Fruit fly (Drosophila melanogaster) whole organism, pupa: ENCODE data around the gene CG4338.

Source experiments
- CG10348 ChIP-seq: fragments of 200-800 bp; sonication (Bioruptor generic); IDR thresholded peaks from 2 replicates; pipeline ENCODE4 v1.3.6; 2022; ENCODE audit warnings: missing biosample characterization, missing genetic modification characterization
- CG12605 ChIP-seq: fragments of 200-800 bp; sonication (Bioruptor generic); IDR thresholded peaks from 2 replicates; pipeline ENCODE4 v1.3.6; 2022; ENCODE audit warnings: missing biosample characterization, missing genetic modification characterization
- CG13204 ChIP-seq: fragments of 200-800 bp; sonication (Bioruptor generic); optimal IDR thresholded peaks from 2 replicates; lab custom pipeline; 2018; ENCODE audit warnings: missing biosample characterization, mild to moderate bottlenecking, missing genetic modification characterization, moderate library complexity
- CG14655 ChIP-seq: fragments of 200-800 bp; sonication (Bioruptor generic); optimal IDR thresholded peaks from 3 replicates; lab custom pipeline; 2017; ENCODE audit warnings: mild to moderate bottlenecking, missing biosample characterization, missing genetic modification reagents, missing genetic modification characterization
- CG15710 ChIP-seq: fragments of 200-800 bp; sonication (Bioruptor generic); optimal IDR thresholded peaks from 2 replicates; lab custom pipeline; 2018; ENCODE audit warnings: missing biosample characterization, mild to moderate bottlenecking, missing genetic modification characterization, moderate library complexity
- CG17806 ChIP-seq: fragments of 200-800 bp; sonication (Bioruptor generic); optimal IDR thresholded peaks from 2 replicates; lab custom pipeline; 2018; ENCODE audit warnings: missing biosample characterization, mild to moderate bottlenecking, missing genetic modification characterization, moderate library complexity
- CG32121 ChIP-seq: fragments of 200-800 bp; sonication (Bioruptor generic); IDR thresholded peaks from 2 replicates; pipeline ENCODE4 v1.3.6; 2022; ENCODE audit warnings: missing biosample characterization, missing genetic modification characterization
- CG34367 ChIP-seq: fragments of 200-800 bp; sonication (Bioruptor generic); optimal IDR thresholded peaks from 2 replicates; lab custom pipeline; 2018; ENCODE audit warnings: missing biosample characterization, mild to moderate bottlenecking, missing genetic modification characterization
- CG4496 ChIP-seq: fragments of 200-800 bp; sonication (Bioruptor generic); IDR thresholded peaks from 3 replicates; pipeline ENCODE4 v1.3.6; 2022; ENCODE audit warnings: missing biosample characterization, missing genetic modification characterization
- CG8159 ChIP-seq: fragments of 200-800 bp; sonication (Bioruptor generic); optimal IDR thresholded peaks from 3 replicates; lab custom pipeline; 2018; ENCODE audit warnings: missing biosample characterization, mild to moderate bottlenecking, missing genetic modification characterization, moderate library complexity
- CG8301 ChIP-seq: fragments of 200-800 bp; sonication (Bioruptor generic); optimal IDR thresholded peaks from 2 replicates; lab custom pipeline; 2018; ENCODE audit warnings: missing biosample characterization, mild to moderate bottlenecking, missing genetic modification characterization
- CG9948 ChIP-seq: fragments of 200-800 bp; sonication (Bioruptor generic); optimal IDR thresholded peaks from 2 replicates; lab custom pipeline; 2018; ENCODE audit warnings: missing biosample characterization, mild to moderate bottlenecking, missing genetic modification characterization, moderate library complexity
- D1 ChIP-seq: fragments of 200-800 bp; sonication (Bioruptor generic); optimal IDR thresholded peaks from 2 replicates; lab custom pipeline; 2018; ENCODE audit warnings: missing biosample characterization, mild to moderate bottlenecking, missing genetic modification characterization, moderate library complexity
- EcR ChIP-seq: fragments of 200-800 bp; sonication (Bioruptor generic); optimal IDR thresholded peaks from 3 replicates; lab custom pipeline; 2019; ENCODE audit warnings: missing biosample characterization, missing genetic modification characterization, mild to moderate bottlenecking, moderate library complexity, missing genetic modification reagents
- Ets98B ChIP-seq: fragments of 200-800 bp; sonication (Bioruptor generic); IDR thresholded peaks from 2 replicates; pipeline ENCODE4 v1.3.6; 2022; ENCODE audit warnings: missing biosample characterization, missing genetic modification characterization
- Pif1A ChIP-seq: fragments of 200-800 bp; sonication (Bioruptor generic); optimal IDR thresholded peaks from 3 replicates; lab custom pipeline; 2016; ENCODE audit warnings: missing biosample characterization, missing genetic modification characterization
- Pif1B ChIP-seq: fragments of 200-800 bp; sonication (Bioruptor generic); optimal IDR thresholded peaks from 3 replicates; lab custom pipeline; 2016; ENCODE audit warnings: missing biosample characterization, missing genetic modification characterization
- Snoo ChIP-seq: fragments of 200-800 bp; sonication (Bioruptor generic); optimal IDR thresholded peaks from 3 replicates; lab custom pipeline; 2017; ENCODE audit warnings: missing biosample characterization, mild to moderate bottlenecking, missing genetic modification characterization, inconsistent platforms
- fd96Ca ChIP-seq: fragments of 200-800 bp; sonication (Bioruptor generic); IDR thresholded peaks from 3 replicates; pipeline ENCODE4 v1.3.6; 2022; ENCODE audit warnings: missing biosample characterization, missing genetic modification characterization
- gl ChIP-seq: fragments of 200-800 bp; sonication (Bioruptor generic); optimal IDR thresholded peaks from 2 replicates; lab custom pipeline; 2018; ENCODE audit warnings: missing biosample characterization, mild to moderate bottlenecking, missing genetic modification characterization
- rn ChIP-seq: fragments of 200-800 bp; sonication (Bioruptor generic); IDR thresholded peaks from 2 replicates; pipeline ENCODE4 v1.3.6; 2022; ENCODE audit warnings: missing biosample characterization, missing genetic modification characterization

CG4338 gene

dm6 chr3R:15243046-15243356 lies 32.3 kb upstream of the CG4338 start:
- TF ChIP-seq EcR (GFP tag; lab: Kevin White, UChicago): no peak
- no peak for TF ChIP-seq CG8159 (tag; lab: Kevin White, UChicago)
- no peak for TF ChIP-seq CG15710 (tag; lab: Kevin White, UChicago)
- TF ChIP-seq Pif1B (GFP tag; lab: Kevin White, UChicago): no peak
- TF ChIP-seq CG12605 (GFP tag; lab: Robert Waterston, UW): no peak
- TF ChIP-seq CG4496 (GFP tag; lab: Robert Waterston, UW): no peak
- no peak for TF ChIP-seq CG9948 (tag; lab: Kevin White, UChicago)
- no peak for TF ChIP-seq rn
- no peak for TF ChIP-seq CG14655
- no peak for TF ChIP-seq CG10348
- TF ChIP-seq Snoo (tag; lab: Kevin White, UChicago): no peak

dm6 chr3R:15243452-15243851 lies 31.9 kb upstream of the CG4338 start:
- TF ChIP-seq CG8301 (tag; lab: Kevin White, UChicago) (no peak), CG9948 (tag; lab: Kevin White, UChicago) (no peak), CG10348 (no peak), Ets98B (GFP tag; lab: Robert Waterston, UW) (no peak), EcR (GFP tag; lab: Kevin White, UChicago) (peak; percentile 71), Pif1A (no peak), CG13204 (GFP tag; lab: Kevin White, UChicago) (no peak), Snoo (tag; lab: Kevin White, UChicago) (no peak), rn (no peak), CG17806 (tag; lab: Kevin White, UChicago) (no peak), CG12605 (GFP tag; lab: Robert Waterston, UW) (peak; percentile 45; the same call in 1 of the 2 replicates), CG4496 (GFP tag; lab: Robert Waterston, UW) (peak; percentile 53; the same call in 1 of the 3 replicates), CG34367 (tag; lab: Kevin White, UChicago) (no peak), Pif1B (GFP tag; lab: Kevin White, UChicago) (peak; percentile 48), CG14655 (no peak), D1 (tag; lab: Kevin White, UChicago) (no peak), fd96Ca (GFP tag; lab: Robert Waterston, UW) (no peak), CG32121 (GFP tag; lab: Robert Waterston, UW) (0 out of 2 replicates have a peak, but pooled peaks have one; percentile 46), CG15710 (tag; lab: Kevin White, UChicago) (no peak), CG8159 (tag; lab: Kevin White, UChicago) (peak; percentile 7), gl (no peak)
- TF ChIP-seq, all 21 proteins: peak for 6

dm6 chr3R:15246601-15247000 lies 28.7 kb upstream of the CG4338 start:
- TF ChIP-seq CG8159 (tag; lab: Kevin White, UChicago) (peak; percentile 48), EcR (GFP tag; lab: Kevin White, UChicago) (no peak), CG13204 (GFP tag; lab: Kevin White, UChicago) (no peak), CG9948 (tag; lab: Kevin White, UChicago) (no peak), rn (no peak), Pif1A (no peak)

dm6 chr3R:15249037-15249436 lies 26.3 kb upstream of the CG4338 start, which contains the start of gene Amt:
Amt (minus strand) TSS chr3R:15249137.
- TF ChIP-seq Pif1B (GFP tag; lab: Kevin White, UChicago) (no peak), Snoo (tag; lab: Kevin White, UChicago) (no peak), CG32121 (GFP tag; lab: Robert Waterston, UW) (no peak), CG10348 (no peak), Ets98B (GFP tag; lab: Robert Waterston, UW) (no peak), CG15710 (tag; lab: Kevin White, UChicago) (no peak), CG8159 (tag; lab: Kevin White, UChicago) (no peak)

dm6 chr3R:15249735-15250134 lies 25.6 kb upstream of the CG4338 start, which contains the start of gene CG42404:
CG42404 (plus strand) TSS chr3R:15250094.
- TF ChIP-seq Ets98B (GFP tag; lab: Robert Waterston, UW) (no peak), CG9948 (tag; lab: Kevin White, UChicago) (no peak), Snoo (tag; lab: Kevin White, UChicago) (no peak), CG14655 (no peak), CG4496 (GFP tag; lab: Robert Waterston, UW) (no peak), rn (no peak), CG12605 (GFP tag; lab: Robert Waterston, UW) (no peak), CG13204 (GFP tag; lab: Kevin White, UChicago) (no peak)

- peak; percentile 56 for TF ChIP-seq rn
- peak; percentile 60 for TF ChIP-seq CG12605 (GFP tag; lab: Robert Waterston, UW)
- no peak for TF ChIP-seq EcR (GFP tag; lab: Kevin White, UChicago)
- TF ChIP-seq CG13204 (GFP tag; lab: Kevin White, UChicago): no peak
- peak; percentile 40 for TF ChIP-seq CG34367 (tag; lab: Kevin White, UChicago)
- TF ChIP-seq Ets98B (GFP tag; lab: Robert Waterston, UW): peak; percentile 81
- TF ChIP-seq CG4496 (GFP tag; lab: Robert Waterston, UW): peak; percentile 72; the same call in 2 of the 3 replicates
- TF ChIP-seq fd96Ca (GFP tag; lab: Robert Waterston, UW): peak; percentile 67
- peak; percentile 70 for TF ChIP-seq CG32121 (GFP tag; lab: Robert Waterston, UW)
- TF ChIP-seq CG15710 (tag; lab: Kevin White, UChicago): peak; percentile 74
- peak; percentile 62 for TF ChIP-seq CG8159 (tag; lab: Kevin White, UChicago)
Measured at dm6 chr3R:15250454-15250853, 24.9 kb upstream of the CG4338 start.
